Worm (Caenorhabditis elegans) whole organism, young adult: Measurements from ENCODE around the gene gar-3.
A peak's percentile ranks its signal among the peaks of the same experiment; 100 is the strongest.

Experiments used
- B0035.1 ChIP-seq: sonication (generic microtip); optimal IDR thresholded peaks from 2 replicates; lab custom pipeline; 2016; ENCODE audit warnings: missing genetic modification characterization, mild to moderate bottlenecking, missing compliant biosample characterization, missing genotype, missing genetic modification reagents
- F33H1.4 ChIP-seq: fragments of 200-800 bp; sonication (Bioruptor generic); IDR thresholded peaks from 2 replicates; pipeline ENCODE4 v1.3.6; 2022; ENCODE audit warnings: missing genetic modification reagents, missing genetic modification characterization, missing compliant biosample characterization
- Y53F4B.3 ChIP-seq: fragments of 200-800 bp; sonication (Bioruptor generic); IDR thresholded peaks from 2 replicates; pipeline ENCODE4 v1.3.6; 2022; ENCODE audit warnings: missing genetic modification reagents, missing genetic modification characterization, missing compliant biosample characterization
- Y67H2A.10 ChIP-seq: fragments of 200-800 bp; sonication (Bioruptor generic); conservative IDR thresholded peaks from 2 replicates; pipeline ENCODE4 v1.3.6; 2022; ENCODE audit warnings: missing genetic modification reagents, missing genetic modification characterization, missing compliant biosample characterization
- atf-7 ChIP-seq: sonication (generic microtip); optimal IDR thresholded peaks from 2 replicates; lab custom pipeline; 2017; ENCODE audit warnings: mild to moderate bottlenecking, missing genetic modification characterization, missing compliant biosample characterization
- attf-5 ChIP-seq: fragments of 200-800 bp; sonication (Bioruptor generic); optimal IDR thresholded peaks from 2 replicates; lab custom pipeline; 2018; ENCODE audit warnings: mild to moderate bottlenecking, missing genetic modification characterization, missing compliant biosample characterization
- cebp-1 ChIP-seq, 2 experiments: fragments of 200-800 bp in 1 of 2; sonication (Bioruptor generic) in 1 of 2; sonication (generic microtip) in 1 of 2; IDR thresholded peaks in 1 of 2; optimal IDR thresholded peaks in 1 of 2; 2 replicates each; pipeline versions ENCODE4 v1.3.6 to Lab custom; 2017 to 2022; ENCODE audit warnings: missing compliant biosample characterization in 2 of 2, missing genetic modification characterization in 2 of 2, mild to moderate bottlenecking in 1 of 2, missing genetic modification reagents in 1 of 2, moderate library complexity in 1 of 2
- ceh-100 ChIP-seq: fragments of 200-800 bp; sonication (Bioruptor generic); IDR thresholded peaks from 2 replicates; pipeline ENCODE4 v1.3.6; 2022; ENCODE audit warnings: missing genetic modification reagents, missing genetic modification characterization, missing compliant biosample characterization
- ceh-91 ChIP-seq: fragments of 200-800 bp; sonication (Bioruptor generic); IDR thresholded peaks from 2 replicates; pipeline ENCODE4 v1.3.6; 2022; ENCODE audit warnings: missing genetic modification reagents, missing genetic modification characterization, missing compliant biosample characterization
- die-1 ChIP-seq: sonication (generic microtip); optimal IDR thresholded peaks from 2 replicates; lab custom pipeline; 2016; ENCODE audit warnings: missing genotype, mild to moderate bottlenecking, missing genetic modification characterization, missing compliant biosample characterization
- dox-1 ChIP-seq: fragments of 200-800 bp; sonication (Bioruptor generic); IDR thresholded peaks from 2 replicates; pipeline ENCODE4 v1.3.6; 2022; ENCODE audit warnings: missing genetic modification reagents, missing genetic modification characterization, missing compliant biosample characterization
- efl-1 ChIP-seq: fragments of 150-350 bp; optimal IDR thresholded peaks from 2 replicates; lab custom pipeline; 2014; ENCODE audit warnings: missing biosample characterization, missing genetic modification reagents, missing genetic modification characterization
- egrh-3 ChIP-seq: fragments of 200-800 bp; sonication (Bioruptor generic); IDR thresholded peaks from 2 replicates; pipeline ENCODE4 v1.3.6; 2022; ENCODE audit warnings: missing genetic modification reagents, missing genetic modification characterization, missing compliant biosample characterization
- hmg-1.2 ChIP-seq: fragments of 200-800 bp; sonication (Bioruptor generic); IDR thresholded peaks from 2 replicates; pipeline ENCODE4 v1.3.6; 2022; ENCODE audit warnings: missing genetic modification reagents, missing genetic modification characterization, missing compliant biosample characterization
- lin-54 ChIP-seq: fragments of 200-800 bp; sonication (Bioruptor generic); optimal IDR thresholded peaks from 2 replicates; lab custom pipeline; 2018; ENCODE audit warnings: mild to moderate bottlenecking, missing genetic modification characterization, missing compliant biosample characterization
- lsl-1 ChIP-seq: fragments of 200-800 bp; sonication (Bioruptor generic); optimal IDR thresholded peaks from 2 replicates; lab custom pipeline; 2018; ENCODE audit warnings: mild to moderate bottlenecking, missing genetic modification characterization, moderate library complexity, missing compliant biosample characterization
- lsy-27 ChIP-seq: sonication (generic microtip); optimal IDR thresholded peaks from 2 replicates; lab custom pipeline; 2017; ENCODE audit warnings: missing genetic modification characterization, mild to moderate bottlenecking, missing compliant biosample characterization, antibody characterized with exemption, missing genotype, borderline replicate concordance; ENCODE audit not compliant: insufficient read depth
- madf-10 ChIP-seq: sonication (generic microtip); optimal IDR thresholded peaks from 2 replicates; lab custom pipeline; 2016; ENCODE audit warnings: mild to moderate bottlenecking, missing genetic modification characterization, missing compliant biosample characterization
- madf-6 ChIP-seq: fragments of 200-800 bp; sonication (Bioruptor generic); IDR thresholded peaks from 2 replicates; pipeline ENCODE4 v1.3.6; 2022; ENCODE audit warnings: missing genetic modification reagents, missing genetic modification characterization, missing compliant biosample characterization
- madf-8 ChIP-seq: fragments of 200-800 bp; sonication (Bioruptor generic); conservative IDR thresholded peaks from 2 replicates; pipeline ENCODE4 v1.3.6; 2022; ENCODE audit warnings: missing genetic modification reagents, missing genetic modification characterization, missing compliant biosample characterization
- mcd-1 ChIP-seq: fragments of 200-800 bp; sonication (Bioruptor generic); IDR thresholded peaks from 2 replicates; pipeline ENCODE4 v1.3.6; 2022; ENCODE audit warnings: missing genetic modification reagents, missing genetic modification characterization, missing compliant biosample characterization
- mes-4 ChIP-seq: sonication (generic microtip); optimal IDR thresholded peaks from 2 replicates; lab custom pipeline; 2016; ENCODE audit warnings: missing genotype, missing genetic modification characterization, missing compliant biosample characterization
- mxl-1 ChIP-seq: sonication (generic microtip); optimal IDR thresholded peaks from 2 replicates; lab custom pipeline; 2016; ENCODE audit warnings: missing genetic modification characterization, missing compliant biosample characterization
- nfyb-1 ChIP-seq: fragments of 200-800 bp; sonication (Bioruptor generic); IDR thresholded peaks from 2 replicates; pipeline ENCODE4 v1.3.6; 2022; ENCODE audit warnings: missing genetic modification reagents, missing genetic modification characterization, missing compliant biosample characterization
- nhr-179 ChIP-seq: sonication (generic microtip); optimal IDR thresholded peaks from 2 replicates; lab custom pipeline; 2016; ENCODE audit warnings: mild to moderate bottlenecking, missing genetic modification characterization, missing compliant biosample characterization
- nhr-27 ChIP-seq: fragments of 200-800 bp; sonication (Bioruptor generic); optimal IDR thresholded peaks from 2 replicates; lab custom pipeline; 2018; ENCODE audit warnings: mild to moderate bottlenecking, missing genetic modification characterization, moderate library complexity, missing compliant biosample characterization
- nhr-80 ChIP-seq: sonication (generic microtip); optimal IDR thresholded peaks from 2 replicates; lab custom pipeline; 2016; ENCODE audit warnings: missing genetic modification characterization, missing compliant biosample characterization
- repo-1 ChIP-seq: sonication (generic microtip); optimal IDR thresholded peaks from 2 replicates; lab custom pipeline; 2017; ENCODE audit warnings: mild to moderate bottlenecking, missing genetic modification characterization, missing compliant biosample characterization
- snpc-3.4 ChIP-seq: sonication (generic microtip); optimal IDR thresholded peaks from 2 replicates; lab custom pipeline; 2017; ENCODE audit warnings: missing genetic modification characterization, mild to moderate bottlenecking, missing compliant biosample characterization, antibody characterized with exemption, moderate library complexity, missing genotype, missing genetic modification reagents
- unc-130 ChIP-seq: sonication (generic microtip); optimal IDR thresholded peaks from 2 replicates; lab custom pipeline; 2016; ENCODE audit warnings: missing genetic modification reagents, missing genetic modification characterization, missing compliant biosample characterization
- unc-62 ChIP-seq: fragments of 150-350 bp; optimal IDR thresholded peaks from 2 replicates; lab custom pipeline; 2014; ENCODE audit warnings: missing biosample characterization, missing genetic modification reagents, missing genetic modification characterization
- xnd-1 ChIP-seq: sonication (generic microtip); optimal IDR thresholded peaks from 2 replicates; lab custom pipeline; 2016; ENCODE audit warnings: missing genotype, missing genetic modification reagents, missing genetic modification characterization, missing compliant biosample characterization

The gar-3 gene

ce11 chrV:14597681-14598184 is 18.2 kb upstream of the gar-3 start, which contains the start of gene R11H6.2:
Gene R11H6.2 (plus strand): TSS chrV:14598006.
- no peak for TF ChIP-seq nhr-27 (tag; lab: Kevin White, UChicago)
- no peak for TF ChIP-seq snpc-3.4 (tag; lab: Kevin White, UChicago)
- TF ChIP-seq mcd-1 (GFP tag; lab: Robert Waterston, UW), result peak; percentile 68
- TF ChIP-seq cebp-1 (GFP tag; IDR thresholded peaks at IDR 0.05; lab: Robert Waterston, UW), result no peak
- TF ChIP-seq cebp-1 (tag; optimal IDR thresholded peaks at IDR 0.05; lab: Kevin White, UChicago), result peak; percentile 19
- peak; percentile 44 for TF ChIP-seq attf-5 (GFP tag; lab: Kevin White, UChicago)
- TF ChIP-seq dox-1 (GFP tag; lab: Robert Waterston, UW), result no peak

- peak; percentile 74 for TF ChIP-seq lsl-1 (GFP tag; lab: Kevin White, UChicago)
- peak; percentile 52 for TF ChIP-seq nhr-80 (tag; lab: Kevin White, UChicago)
- TF ChIP-seq efl-1 (GFP tag; lab: Kevin White, UChicago), result peak; percentile 12
- no peak for TF ChIP-seq unc-62
- TF ChIP-seq nhr-27 (tag; lab: Kevin White, UChicago), result no peak
- TF ChIP-seq ceh-91 (GFP tag; lab: Robert Waterston, UW), result no peak
- TF ChIP-seq Y53F4B.3 (GFP tag; lab: Robert Waterston, UW), result no peak
- TF ChIP-seq die-1 (tag; lab: Kevin White, UChicago), result no peak
- TF ChIP-seq F33H1.4 (GFP tag; lab: Robert Waterston, UW), result peak; percentile 78
- no peak for TF ChIP-seq madf-10
- TF ChIP-seq nhr-179, result no peak
- no peak for TF ChIP-seq ceh-100 (GFP tag; lab: Robert Waterston, UW)
- TF ChIP-seq mxl-1 (tag; lab: Kevin White, UChicago), result no peak
- peak; percentile 43 for TF ChIP-seq madf-6
- no peak for TF ChIP-seq mes-4 (tag; lab: Kevin White, UChicago)
- TF ChIP-seq Y67H2A.10, result no peak
- TF ChIP-seq egrh-3 (GFP tag; lab: Robert Waterston, UW), result no peak
Observed at ce11 chrV:14597005-14597680, 17.6 kb upstream of the gar-3 start, which contains the start of gene pes-9. Gene pes-9 (minus strand): TSS chrV:14597034.

ce11 chrV:14595984-14596383 is 16.5 kb upstream of the gar-3 start:
- TF ChIP-seq lin-54 (no peak), nhr-80 (tag; lab: Kevin White, UChicago) (peak; percentile 5)
- TF ChIP-seq, all 124 proteins: peak for 1

- no peak for TF ChIP-seq lsy-27 (tag; lab: Kevin White, UChicago)
- peak; percentile 44; the same call in 1 of the 2 replicates for TF ChIP-seq nfyb-1 (GFP tag; lab: Robert Waterston, UW)
- peak; percentile 34 for TF ChIP-seq repo-1
Observed at ce11 chrV:14594943-14595342, 15.4 kb upstream of the gar-3 start.

ce11 chrV:14594103-14594502 is 14.6 kb upstream of the gar-3 start:
- TF ChIP-seq atf-7 (tag; lab: Kevin White, UChicago) (no peak), B0035.1 (tag; lab: Kevin White, UChicago) (no peak), madf-8 (GFP tag; lab: Robert Waterston, UW) (peak; percentile 51), xnd-1 (tag; lab: Kevin White, UChicago) (peak; percentile 47), ceh-91 (GFP tag; lab: Robert Waterston, UW) (peak; percentile 22; the same call in 1 of the 2 replicates), madf-6 (peak; percentile 73), hmg-1.2 (GFP tag; lab: Robert Waterston, UW) (0 out of 2 replicates have a peak, but pooled peaks have one; percentile 8), efl-1 (GFP tag; lab: Kevin White, UChicago) (peak; percentile 38), unc-130 (GFP tag; lab: Kevin White, UChicago) (no peak)
